Fruit fly (Drosophila melanogaster) whole organism, wandering third instar larva: ENCODE measurements around the gene CG3662.

ENCODE experiments used
- Abd-B ChIP-seq: fragments of >200 bp; optimal IDR thresholded peaks from 2 replicates; lab custom pipeline; 2017; ENCODE audit warnings: missing biosample characterization, missing genetic modification characterization
- CG32264 ChIP-seq: fragments of 200-800 bp; sonication (Bioruptor generic); optimal IDR thresholded peaks from 2 replicates; lab custom pipeline; 2016; ENCODE audit warnings: missing biosample characterization, missing genetic modification characterization
- CG9705 ChIP-seq: fragments of 200-800 bp; sonication (Bioruptor generic); optimal IDR thresholded peaks from 2 replicates; lab custom pipeline; 2018; ENCODE audit warnings: missing biosample characterization, mild to moderate bottlenecking, missing genetic modification characterization
- CrebA ChIP-seq: fragments of 200-800 bp; sonication (Bioruptor generic); optimal IDR thresholded peaks from 2 replicates; lab custom pipeline; 2016; ENCODE audit warnings: missing biosample characterization, mild to moderate bottlenecking, missing genetic modification characterization, borderline replicate concordance
- Dfd ChIP-seq: fragments of >200 bp; optimal IDR thresholded peaks from 2 replicates; lab custom pipeline; 2017; ENCODE audit warnings: missing biosample characterization, missing genetic modification characterization
- Dif ChIP-seq: fragments of 200-275, 200-300 bp; sonication (Bioruptor generic); optimal IDR thresholded peaks from 2 replicates; lab custom pipeline; 2018; ENCODE audit warnings: missing biosample characterization, missing genetic modification characterization; ENCODE audit not compliant: partially characterized antibody
- GATAd ChIP-seq: sonication (Bioruptor generic); optimal IDR thresholded peaks from 2 replicates; lab custom pipeline; 2016; ENCODE audit warnings: missing biosample characterization, missing genetic modification characterization
- HLH106 ChIP-seq: fragments of 200-800 bp; optimal IDR thresholded peaks from 3 replicates; lab custom pipeline; 2019; ENCODE audit warnings: missing biosample characterization, mild to moderate bottlenecking, missing genetic modification characterization, moderate library complexity
- Hnf4 ChIP-seq: fragments of 200-800 bp; sonication (Bioruptor generic); optimal IDR thresholded peaks from 2 replicates; lab custom pipeline; 2016; ENCODE audit warnings: missing biosample characterization, mild to moderate bottlenecking, missing genetic modification characterization
- Hr78 ChIP-seq: fragments of >200 bp; optimal IDR thresholded peaks from 2 replicates; lab custom pipeline; 2017; ENCODE audit warnings: missing biosample characterization, missing genetic modification characterization
- Hr83 ChIP-seq: fragments of 200-300 bp; sonication (Bioruptor generic); optimal IDR thresholded peaks from 2 replicates; lab custom pipeline; 2016; ENCODE audit warnings: missing biosample characterization, mild to moderate bottlenecking, missing genetic modification characterization, moderate library complexity; ENCODE audit not compliant: poor library complexity, severe bottlenecking
- Jra ChIP-seq: sonication (Bioruptor generic); optimal IDR thresholded peaks from 2 replicates; lab custom pipeline; 2016; ENCODE audit warnings: missing biosample characterization, missing genetic modification characterization
- Mio ChIP-seq: sonication (Bioruptor generic); optimal IDR thresholded peaks from 2 replicates; lab custom pipeline; 2016; ENCODE audit warnings: missing biosample characterization, missing genetic modification characterization
- Myc ChIP-seq: fragments of >200 bp; optimal IDR thresholded peaks from 2 replicates; lab custom pipeline; 2017
- N ChIP-seq: fragments of >200 bp; optimal IDR thresholded peaks from 2 replicates; lab custom pipeline; 2018; ENCODE audit warnings: missing biosample characterization, missing external identifiers, missing genetic modification characterization
- OdsH ChIP-seq: fragments of 200-800 bp; sonication (Bioruptor generic); optimal IDR thresholded peaks from 2 replicates; lab custom pipeline; 2016; ENCODE audit warnings: missing biosample characterization, mild to moderate bottlenecking, missing genetic modification characterization
- Rel ChIP-seq, 2 experiments: fragments of 200-800 bp; sonication (Bioruptor generic) in 1 of 2; optimal IDR thresholded peaks; 2 replicates in 1 of 2; 3 replicates in 1 of 2; lab custom pipeline; 2016 to 2019; ENCODE audit warnings: mild to moderate bottlenecking in 2 of 2, missing biosample characterization in 2 of 2, missing genetic modification characterization in 2 of 2, moderate library complexity in 1 of 2
- Sp1 ChIP-seq: fragments of 200-800 bp; sonication (Bioruptor generic); optimal IDR thresholded peaks from 3 replicates; lab custom pipeline; 2019; ENCODE audit warnings: missing biosample characterization, mild to moderate bottlenecking, missing genetic modification characterization, moderate library complexity
- Vsx2 ChIP-seq: fragments of 200-300, 225-300 bp; sonication (Bioruptor generic); optimal IDR thresholded peaks from 2 replicates; lab custom pipeline; 2018; ENCODE audit warnings: missing biosample characterization, missing genetic modification characterization; ENCODE audit not compliant: partially characterized antibody
- br ChIP-seq: fragments of 200-800 bp; sonication (Bioruptor generic); optimal IDR thresholded peaks from 2 replicates; lab custom pipeline; 2016; ENCODE audit warnings: missing biosample characterization, missing genetic modification characterization
- brk ChIP-seq: fragments of 200-800 bp; sonication (Bioruptor generic); optimal IDR thresholded peaks from 2 replicates; lab custom pipeline; 2016; ENCODE audit warnings: missing biosample characterization, mild to moderate bottlenecking, missing genetic modification characterization
- dl ChIP-seq, 2 experiments: fragments of 175-275, 200-275 bp in 1 of 2; fragments of 200-275 bp in 1 of 2; sonication (Bioruptor generic); optimal IDR thresholded peaks; lab custom pipeline; 2018; ENCODE audit warnings: mild to moderate bottlenecking in 2 of 2, missing biosample characterization in 2 of 2, missing genetic modification characterization in 2 of 2, moderate library complexity in 2 of 2; ENCODE audit not compliant: partially characterized antibody in 2 of 2, insufficient read depth in 1 of 2
- dmrt93B ChIP-seq: fragments of 200-800 bp; sonication (Bioruptor generic); optimal IDR thresholded peaks from 2 replicates; lab custom pipeline; 2018; ENCODE audit warnings: missing biosample characterization, mild to moderate bottlenecking, missing genetic modification characterization
- dsf ChIP-seq: sonication (Bioruptor generic); optimal IDR thresholded peaks from 2 replicates; lab custom pipeline; 2016; ENCODE audit warnings: missing biosample characterization, missing genetic modification characterization, borderline replicate concordance
- ey ChIP-seq: fragments of 200-800 bp; sonication (Bioruptor generic); optimal IDR thresholded peaks from 2 replicates; lab custom pipeline; 2016; ENCODE audit warnings: missing biosample characterization, missing genetic modification characterization
- foxo ChIP-seq, 2 experiments: fragments of 200-800 bp; sonication (Bioruptor generic); optimal IDR thresholded peaks; 2 replicates in 1 of 2; 3 replicates in 1 of 2; lab custom pipeline; 2016 to 2017; ENCODE audit warnings: missing biosample characterization in 2 of 2, missing genetic modification characterization in 2 of 2
- fru ChIP-seq: fragments of 200-800 bp; sonication (Bioruptor generic); optimal IDR thresholded peaks from 3 replicates; lab custom pipeline; 2016; ENCODE audit warnings: missing biosample characterization, mild to moderate bottlenecking, missing genetic modification characterization
- h ChIP-seq: fragments of 200-800 bp; sonication (Bioruptor generic); optimal IDR thresholded peaks from 3 replicates; lab custom pipeline; 2016; ENCODE audit warnings: missing biosample characterization, mild to moderate bottlenecking, missing genetic modification characterization
- jim ChIP-seq: fragments of 175-275, 200-325 bp; sonication (Bioruptor generic); optimal IDR thresholded peaks from 2 replicates; lab custom pipeline; 2016; ENCODE audit warnings: missing biosample characterization, mild to moderate bottlenecking, missing genetic modification characterization
- lola ChIP-seq: fragments of >200 bp; optimal IDR thresholded peaks from 2 replicates; lab custom pipeline; 2017; ENCODE audit warnings: missing biosample characterization, missing genetic modification characterization
- pan ChIP-seq: fragments of >200 bp; optimal IDR thresholded peaks from 2 replicates; lab custom pipeline; 2017
- psq ChIP-seq: fragments of 200-800 bp; sonication (Bioruptor generic); optimal IDR thresholded peaks from 3 replicates; lab custom pipeline; 2017; ENCODE audit warnings: missing biosample characterization, mild to moderate bottlenecking, missing genetic modification characterization, moderate library complexity
- rgr ChIP-seq: fragments of 200-800 bp; sonication (Bioruptor generic); optimal IDR thresholded peaks from 3 replicates; lab custom pipeline; 2016; ENCODE audit warnings: missing biosample characterization, mild to moderate bottlenecking, missing genetic modification characterization
- sage ChIP-seq: fragments of 200-800 bp; sonication (Bioruptor generic); optimal IDR thresholded peaks from 2 replicates; lab custom pipeline; 2016; ENCODE audit warnings: missing biosample characterization, mild to moderate bottlenecking, missing genetic modification characterization
- sv ChIP-seq: fragments of 200-800 bp; sonication (Bioruptor generic); optimal IDR thresholded peaks from 3 replicates; lab custom pipeline; 2016; ENCODE audit warnings: missing biosample characterization, missing genetic modification characterization
- tai ChIP-seq: sonication (Bioruptor generic); optimal IDR thresholded peaks from 2 replicates; lab custom pipeline; 2016; ENCODE audit warnings: missing biosample characterization, missing genetic modification characterization
- usp ChIP-seq: fragments of >200 bp; optimal IDR thresholded peaks from 2 replicates; lab custom pipeline; 2017; ENCODE audit warnings: missing biosample characterization, missing genetic modification characterization
- woc ChIP-seq: sonication (Bioruptor generic); optimal IDR thresholded peaks from 2 replicates; lab custom pipeline; 2016; ENCODE audit warnings: missing biosample characterization, mild to moderate bottlenecking, missing genetic modification characterization

The CG3662 gene

dm6 chr2L:871419-871846, 50.3 kb downstream of the CG3662 start:
- no peak for TF ChIP-seq Hnf4 (GFP tag; lab: Kevin White, UChicago)
- TF ChIP-seq Vsx2 (GFP tag; lab: Kevin White, UChicago) = no peak
- peak; percentile 15 for TF ChIP-seq GATAd (GFP tag; lab: Kevin White, UChicago)
- no peak for TF ChIP-seq dsf (GFP tag; lab: Kevin White, UChicago)
- TF ChIP-seq psq (GFP tag; lab: Kevin White, UChicago) = no peak
- no peak for TF ChIP-seq dl (GFP tag; optimal IDR thresholded peaks at IDR 0.05; lab: Kevin White, UChicago; ENCODE audit: insufficient read depth in 1 of 2, partially characterized antibody in 2 of 2)
- TF ChIP-seq lola (GFP tag; lab: Kevin White, UChicago) = no peak
- TF ChIP-seq sv = no peak
- peak; percentile 26 for TF ChIP-seq Jra (GFP tag; lab: Kevin White, UChicago)
- peak; percentile 31 for TF ChIP-seq rgr (GFP tag; lab: Kevin White, UChicago)
- no peak for TF ChIP-seq usp
- TF ChIP-seq Mio (GFP tag; lab: Kevin White, UChicago) = no peak
- peak; percentile 13 for TF ChIP-seq HLH106 (tag; lab: Kevin White, UChicago)
- no peak for TF ChIP-seq ey (GFP tag; lab: Kevin White, UChicago)
- TF ChIP-seq dmrt93B (GFP tag; lab: Kevin White, UChicago) = no peak
- no peak for TF ChIP-seq Abd-B (GFP tag; lab: Kevin White, UChicago)
- no peak for TF ChIP-seq Rel (GFP tag; optimal IDR thresholded peaks at IDR 0.05; lab: Kevin White, UChicago)
- TF ChIP-seq Rel (tag; optimal IDR thresholded peaks at IDR 0.05; lab: Kevin White, UChicago) = no peak
- TF ChIP-seq Dfd (GFP tag; lab: Kevin White, UChicago) = no peak
- TF ChIP-seq foxo (GFP tag; optimal IDR thresholded peaks at IDR 0.05; lab: Kevin White, UChicago) = no peak
- no peak for TF ChIP-seq CG32264
- no peak for TF ChIP-seq brk
- no peak for TF ChIP-seq tai (GFP tag; lab: Kevin White, UChicago)
- TF ChIP-seq pan (lab: Kevin White, UChicago) = no peak
- no peak for TF ChIP-seq N (GFP tag; lab: Kevin White, UChicago)
- peak; percentile 34 for TF ChIP-seq h (GFP tag; lab: Kevin White, UChicago)
- no peak for TF ChIP-seq Sp1
- TF ChIP-seq OdsH = peak; percentile 3
- TF ChIP-seq woc = no peak
- TF ChIP-seq CG9705 (GFP tag; lab: Kevin White, UChicago) = no peak
- TF ChIP-seq Dif (GFP tag; lab: Kevin White, UChicago) = peak; percentile 29
- TF ChIP-seq Hr83 (GFP tag; lab: Kevin White, UChicago) = peak; percentile 55
- peak; percentile 80 for TF ChIP-seq Myc (lab: Kevin White, UChicago)
- TF ChIP-seq br = no peak
- TF ChIP-seq CrebA = no peak
- TF ChIP-seq Hr78 (GFP tag; lab: Kevin White, UChicago) = no peak
- no peak for TF ChIP-seq fru
- no peak for TF ChIP-seq sage (GFP tag; lab: Kevin White, UChicago)
- no peak for TF ChIP-seq jim (GFP tag; lab: Kevin White, UChicago)
